Fruit fly (Drosophila melanogaster) whole organism, embryonic: Measurements from ENCODE around the gene FASN2.

Experiments
- Asciz ChIP-seq: fragments of 200-800 bp; sonication (Bioruptor generic); optimal IDR thresholded peaks from 2 replicates; lab custom pipeline; 2017; ENCODE audit warnings: missing biosample characterization, mild to moderate bottlenecking, missing genetic modification characterization, missing genetic modification reagents
- Atf-2 ChIP-seq: fragments of 200-800 bp; sonication (Bioruptor generic); optimal IDR thresholded peaks from 2 replicates; lab custom pipeline; 2016; ENCODE audit warnings: missing biosample characterization, missing genetic modification characterization
- Bteb2 ChIP-seq: fragments of 200-800 bp; sonication (Bioruptor generic); optimal IDR thresholded peaks from 2 replicates; lab custom pipeline; 2016; ENCODE audit warnings: missing biosample characterization, missing genetic modification characterization
- CG1024 ChIP-seq: fragments of 200-800 bp; sonication (Bioruptor generic); IDR thresholded peaks from 2 replicates; pipeline ENCODE4 v1.3.6; 2022; ENCODE audit warnings: missing biosample characterization, missing genetic modification characterization
- CG11085 ChIP-seq: fragments of 200-800 bp; sonication (Bioruptor generic); IDR thresholded peaks from 2 replicates; pipeline ENCODE4 v1.3.6; 2022; ENCODE audit warnings: missing biosample characterization, missing genetic modification characterization
- CG15011 ChIP-seq: fragments of 200-800 bp; sonication (Bioruptor generic); optimal IDR thresholded peaks from 3 replicates; lab custom pipeline; 2018; ENCODE audit warnings: missing biosample characterization, mild to moderate bottlenecking, missing genetic modification characterization
- CG15514 ChIP-seq: fragments of 200-800 bp; sonication (Bioruptor generic); optimal IDR thresholded peaks from 3 replicates; lab custom pipeline; 2017; ENCODE audit warnings: missing biosample characterization, missing genetic modification characterization, mild to moderate bottlenecking, moderate library complexity, missing genetic modification reagents
- CG1603 ChIP-seq: fragments of 200-800 bp; sonication (Bioruptor generic); optimal IDR thresholded peaks from 2 replicates; lab custom pipeline; 2019; ENCODE audit warnings: missing biosample characterization, mild to moderate bottlenecking, missing genetic modification characterization, moderate library complexity
- CG16779 ChIP-seq: fragments of 200-800 bp; sonication (Bioruptor generic); IDR thresholded peaks from 2 replicates; pipeline ENCODE4 v1.3.6; 2022; ENCODE audit warnings: missing biosample characterization, missing genetic modification characterization
- CG17328 ChIP-seq: fragments of 200-800 bp; sonication (Bioruptor generic); IDR thresholded peaks from 2 replicates; pipeline ENCODE4 v1.3.6; 2022; ENCODE audit warnings: missing biosample characterization, missing genetic modification characterization
- CG18764 ChIP-seq: fragments of 200-800 bp; sonication (Bioruptor generic); optimal IDR thresholded peaks from 3 replicates; lab custom pipeline; 2016; ENCODE audit warnings: missing biosample characterization, missing genetic modification characterization
- CG2116 ChIP-seq: fragments of 200-800 bp; sonication (Bioruptor generic); optimal IDR thresholded peaks from 3 replicates; lab custom pipeline; 2018; ENCODE audit warnings: missing biosample characterization, mild to moderate bottlenecking, missing genetic modification characterization
- CG32532 ChIP-seq: fragments of 200-800 bp; sonication (Bioruptor generic); IDR thresholded peaks from 2 replicates; pipeline ENCODE4 v1.3.6; 2022; ENCODE audit warnings: missing biosample characterization, missing genetic modification characterization
- CG42726 ChIP-seq: fragments of 200-800 bp; sonication (Bioruptor generic); IDR thresholded peaks from 2 replicates; pipeline ENCODE4 v1.3.6; 2022; ENCODE audit warnings: missing biosample characterization, missing genetic modification characterization; ENCODE audit not compliant: partially characterized antibody
- CG5953 ChIP-seq: fragments of 200-800 bp; sonication (Bioruptor generic); IDR thresholded peaks from 2 replicates; pipeline ENCODE4 v1.3.6; 2022; ENCODE audit warnings: missing biosample characterization, missing genetic modification characterization
- CG7372 ChIP-seq: fragments of 200-800 bp; sonication (Bioruptor generic); IDR thresholded peaks from 2 replicates; pipeline ENCODE4 v1.3.6; 2022; ENCODE audit warnings: missing biosample characterization, missing genetic modification characterization
- Dbx ChIP-seq: fragments of 200-800 bp; sonication (Bioruptor generic); IDR thresholded peaks from 3 replicates; pipeline ENCODE4 v1.3.6; 2022; ENCODE audit warnings: missing biosample characterization, missing genetic modification characterization
- H2.0 ChIP-seq: fragments of 200-800 bp; sonication (Bioruptor generic); IDR thresholded peaks from 2 replicates; pipeline ENCODE4 v1.3.6; 2022; ENCODE audit warnings: missing biosample characterization, missing genetic modification characterization
- HmgD ChIP-seq: fragments of 200-800 bp; sonication (Bioruptor generic); optimal IDR thresholded peaks from 3 replicates; lab custom pipeline; 2016; ENCODE audit warnings: missing biosample characterization, missing genetic modification characterization
- Hr78 ChIP-seq, 2 experiments: fragments of 200-800 bp in 1 of 2; fragments of >200 bp in 1 of 2; sonication (Bioruptor generic) in 1 of 2; optimal IDR thresholded peaks; 2 replicates each; lab custom pipeline; 2017 to 2019; ENCODE audit warnings: missing biosample characterization in 2 of 2, missing genetic modification characterization in 2 of 2, mild to moderate bottlenecking in 1 of 2, moderate library complexity in 1 of 2
- Lhr ChIP-seq: fragments of 200-800 bp; sonication (Bioruptor generic); optimal IDR thresholded peaks from 3 replicates; lab custom pipeline; 2017; ENCODE audit warnings: mild to moderate bottlenecking, missing biosample characterization, missing genetic modification reagents, missing genetic modification characterization
- MTF-1 ChIP-seq: fragments of 200-800 bp; sonication (Bioruptor generic); optimal IDR thresholded peaks from 2 replicates; lab custom pipeline; 2018; ENCODE audit warnings: missing biosample characterization, mild to moderate bottlenecking, missing genetic modification characterization, borderline replicate concordance
- NFAT ChIP-seq: fragments of 200-800 bp; sonication (Bioruptor generic); IDR thresholded peaks from 2 replicates; pipeline ENCODE4 v1.3.6; 2022; ENCODE audit warnings: missing biosample characterization, missing genetic modification characterization
- Pdp1 ChIP-seq, 2 experiments: fragments of 200-800 bp; sonication (Bioruptor generic); optimal IDR thresholded peaks; 3 replicates each; lab custom pipeline; 2016; ENCODE audit warnings: missing biosample characterization in 2 of 2, missing genetic modification characterization in 2 of 2, mild to moderate bottlenecking in 1 of 2, moderate library complexity in 1 of 2
- Ravus ChIP-seq: fragments of 200-800 bp; sonication (Bioruptor generic); IDR thresholded peaks from 2 replicates; pipeline ENCODE4 v1.3.6; 2022; ENCODE audit warnings: missing biosample characterization, missing genetic modification characterization
- Side ChIP-seq: fragments of 200-800 bp; sonication (Bioruptor generic); optimal IDR thresholded peaks from 2 replicates; lab custom pipeline; 2016; ENCODE audit warnings: missing biosample characterization, missing genetic modification characterization
- Spps ChIP-seq: fragments of 200-800 bp; sonication (Bioruptor generic); optimal IDR thresholded peaks from 2 replicates; lab custom pipeline; 2018; ENCODE audit warnings: missing biosample characterization, mild to moderate bottlenecking, missing genetic modification characterization
- abd-A ChIP-seq: fragments of 200-800 bp; sonication (Bioruptor generic); optimal IDR thresholded peaks from 3 replicates; lab custom pipeline; 2019; ENCODE audit warnings: missing biosample characterization, mild to moderate bottlenecking, missing genetic modification characterization, moderate library complexity
- aop ChIP-seq: fragments of 200-800 bp; sonication (Bioruptor generic); IDR thresholded peaks from 2 replicates; pipeline ENCODE4 v1.3.6; 2022; ENCODE audit warnings: missing biosample characterization, missing genetic modification characterization
- bsh ChIP-seq, 2 experiments: fragments of 200-800 bp; sonication (Bioruptor generic); optimal IDR thresholded peaks; 2 replicates each; lab custom pipeline; 2017 to 2018; ENCODE audit warnings: mild to moderate bottlenecking in 2 of 2, missing biosample characterization in 2 of 2, missing genetic modification characterization in 2 of 2, moderate library complexity in 1 of 2
- crol ChIP-seq: fragments of 200-800 bp; sonication (Bioruptor generic); IDR thresholded peaks from 2 replicates; pipeline ENCODE4 v1.3.6; 2022; ENCODE audit warnings: missing biosample characterization, missing genetic modification characterization
- danr ChIP-seq: fragments of 200-800 bp; sonication (Bioruptor generic); IDR thresholded peaks from 2 replicates; pipeline ENCODE4 v1.3.6; 2022; ENCODE audit warnings: missing biosample characterization, missing genetic modification characterization
- disco-r ChIP-seq: fragments of 200-800 bp; sonication (Bioruptor generic); optimal IDR thresholded peaks from 2 replicates; lab custom pipeline; 2016; ENCODE audit warnings: missing biosample characterization, missing genetic modification characterization
- dpn ChIP-seq, 2 experiments: fragments of 200-800 bp; sonication (Bioruptor generic); optimal IDR thresholded peaks; 3 replicates each; lab custom pipeline; 2016; ENCODE audit warnings: missing biosample characterization in 2 of 2, missing genetic modification characterization in 2 of 2
- dysf ChIP-seq: fragments of 200-800 bp; sonication (Bioruptor generic); IDR thresholded peaks from 3 replicates; pipeline ENCODE4 v1.3.6; 2022; ENCODE audit warnings: missing biosample characterization, missing genetic modification characterization
- ftz-f1 ChIP-seq: fragments of 200-800 bp; sonication (Bioruptor generic); optimal IDR thresholded peaks from 2 replicates; lab custom pipeline; 2016; ENCODE audit warnings: missing biosample characterization, missing genetic modification characterization
- gcm2 ChIP-seq: fragments of 200-800 bp; sonication (Bioruptor generic); optimal IDR thresholded peaks from 2 replicates; lab custom pipeline; 2016; ENCODE audit warnings: missing biosample characterization, missing genetic modification characterization
- gt ChIP-seq: fragments of 200-800 bp; sonication (Bioruptor generic); IDR thresholded peaks from 2 replicates; pipeline ENCODE4 v1.3.6; 2022; ENCODE audit warnings: missing biosample characterization, missing genetic modification characterization
- inv ChIP-seq: fragments of 200-800 bp; sonication (Bioruptor generic); IDR thresholded peaks from 2 replicates; pipeline ENCODE4 v1.3.6; 2022; ENCODE audit warnings: missing biosample characterization, missing genetic modification characterization; ENCODE audit not compliant: partially characterized antibody
- lbe ChIP-seq: fragments of 200-800 bp; sonication (Bioruptor generic); optimal IDR thresholded peaks from 2 replicates; lab custom pipeline; 2016; ENCODE audit warnings: missing biosample characterization, mild to moderate bottlenecking, missing genetic modification characterization
- lola ChIP-seq, 3 experiments: fragments of >200 bp in 2 of 3; fragments of 200-800 bp in 1 of 3; sonication (Bioruptor generic) in 1 of 3; optimal IDR thresholded peaks; 2 replicates each; lab custom pipeline; 2017 to 2019; ENCODE audit warnings: missing biosample characterization in 3 of 3, missing genetic modification characterization in 3 of 3, mild to moderate bottlenecking in 1 of 3, moderate library complexity in 1 of 3
- peb ChIP-seq: fragments of 200-800 bp; sonication (Bioruptor generic); IDR thresholded peaks from 2 replicates; pipeline ENCODE4 v1.3.6; 2022; ENCODE audit warnings: missing biosample characterization, missing genetic modification characterization
- sima ChIP-seq: fragments of 200-800 bp; sonication (Bioruptor generic); optimal IDR thresholded peaks from 2 replicates; lab custom pipeline; 2016; ENCODE audit warnings: missing biosample characterization, missing genetic modification characterization
- tio ChIP-seq: fragments of 200-800 bp; sonication (Bioruptor generic); optimal IDR thresholded peaks from 2 replicates; lab custom pipeline; 2017; ENCODE audit warnings: missing biosample characterization, missing genetic modification characterization, inconsistent platforms
- tup ChIP-seq: fragments of 200-800 bp; sonication (Bioruptor generic); optimal IDR thresholded peaks from 2 replicates; lab custom pipeline; 2016; ENCODE audit warnings: missing biosample characterization, mild to moderate bottlenecking, missing genetic modification characterization, moderate library complexity
- unpg ChIP-seq: fragments of 200-800 bp; sonication (Bioruptor generic); optimal IDR thresholded peaks from 3 replicates; lab custom pipeline; 2018; ENCODE audit warnings: missing biosample characterization, mild to moderate bottlenecking, missing genetic modification characterization, moderate library complexity
- vnd ChIP-seq: fragments of 200-800 bp; sonication (Bioruptor generic); IDR thresholded peaks from 3 replicates; pipeline ENCODE4 v1.3.6; 2022; ENCODE audit warnings: missing biosample characterization, missing genetic modification characterization; ENCODE audit not compliant: partially characterized antibody
- zen ChIP-seq: fragments of 200-800 bp; sonication (Bioruptor generic); optimal IDR thresholded peaks from 3 replicates; lab custom pipeline; 2018; ENCODE audit warnings: missing biosample characterization, mild to moderate bottlenecking, missing genetic modification characterization, moderate library complexity
- zen2 ChIP-seq: fragments of 200-800 bp; sonication (Bioruptor generic); IDR thresholded peaks from 3 replicates; pipeline ENCODE4 v1.3.6; 2022; ENCODE audit warnings: missing biosample characterization, missing genetic modification characterization; ENCODE audit not compliant: partially characterized antibody
- zfh1 ChIP-seq: fragments of 200-800 bp; sonication (Bioruptor generic); IDR thresholded peaks from 3 replicates; pipeline ENCODE4 v1.3.6; 2022; ENCODE audit warnings: missing biosample characterization, missing genetic modification characterization

Gene FASN2

dm6 chr2L:3039774-3040173 is 4.0 kb upstream of the FASN2 start, which contains the start of the genes cnir and CG17221 (continued):
- peak; percentile 78 for TF ChIP-seq zen (tag; lab: Kevin White, UChicago)
- TF ChIP-seq sima (GFP tag; lab: Kevin White, UChicago), result no peak
- peak; percentile 43 for TF ChIP-seq tup (GFP tag; lab: Kevin White, UChicago)
- TF ChIP-seq dpn (GFP tag; optimal IDR thresholded peaks at IDR 0.05; lab: Kevin White, UChicago), result peak; percentile 70 to 76
- TF ChIP-seq unpg (GFP tag; lab: Kevin White, UChicago), result peak; percentile 70
- peak; percentile 64 for TF ChIP-seq Bteb2 (GFP tag; lab: Kevin White, UChicago)
- TF ChIP-seq CG42726 (GFP tag; lab: Robert Waterston, UW), result no peak
- TF ChIP-seq CG32532, result peak; percentile 67
- no peak for TF ChIP-seq abd-A (tag; lab: Kevin White, UChicago)
- peak; percentile 43; the same call in 1 of the 2 replicates for TF ChIP-seq H2.0 (GFP tag; lab: Robert Waterston, UW)
- no peak for TF ChIP-seq tio (GFP tag; lab: Kevin White, UChicago)
- TF ChIP-seq Side (GFP tag; lab: Kevin White, UChicago), result peak; percentile 77
- TF ChIP-seq lola (GFP tag; optimal IDR thresholded peaks at IDR 0.05; lab: Kevin White, UChicago), result peak in 1 of 3 experiments; percentile 60
- TF ChIP-seq CG7372 (GFP tag; lab: Robert Waterston, UW), result peak; percentile 50
- no peak for TF ChIP-seq CG17328 (GFP tag; lab: Robert Waterston, UW)
- 0 out of 3 replicates have a peak, but pooled peaks have one; percentile 32 for TF ChIP-seq Dbx (GFP tag; lab: Robert Waterston, UW)
- TF ChIP-seq Lhr, result no peak
- TF ChIP-seq CG11085 (GFP tag; lab: Robert Waterston, UW), result 0 out of 2 replicates have a peak, but pooled peaks have one; percentile 9
- peak; percentile 73 for TF ChIP-seq CG15514 (GFP tag; lab: Kevin White, UChicago)
- no peak for TF ChIP-seq dysf
- no peak for TF ChIP-seq Hr78 (GFP tag; optimal IDR thresholded peaks at IDR 0.05; lab: Kevin White, UChicago)
- TF ChIP-seq Spps (tag; lab: Kevin White, UChicago), result peak; percentile 31
- TF ChIP-seq aop, result no peak
- no peak for TF ChIP-seq inv (GFP tag; lab: Robert Waterston, UW)
- TF ChIP-seq CG15011 (GFP tag; lab: Kevin White, UChicago), result peak; percentile 29
- no peak for TF ChIP-seq CG1024 (GFP tag; lab: Robert Waterston, UW)
- no peak for TF ChIP-seq MTF-1 (GFP tag; lab: Kevin White, UChicago)
- TF ChIP-seq CG2116, result peak; percentile 92
- TF ChIP-seq danr (GFP tag; lab: Robert Waterston, UW), result no peak
- TF ChIP-seq ftz-f1 (GFP tag; lab: Kevin White, UChicago), result no peak
- no peak for TF ChIP-seq crol
- TF ChIP-seq gt (GFP tag; lab: Robert Waterston, UW), result no peak
- peak; percentile 50; the same call in 1 of the 2 replicates for TF ChIP-seq CG16779
- TF ChIP-seq zen2 (GFP tag; lab: Robert Waterston, UW), result no peak; the same call in 2 of the 3 replicates
- peak; percentile 72 for TF ChIP-seq CG1603 (tag; lab: Kevin White, UChicago)
- peak; percentile 81 for TF ChIP-seq lbe (GFP tag; lab: Kevin White, UChicago)
- peak; percentile 41; the same call in 1 of the 3 replicates for TF ChIP-seq vnd (GFP tag; lab: Robert Waterston, UW)
- TF ChIP-seq NFAT, result peak; percentile 47; the same call in 1 of the 2 replicates
- TF ChIP-seq HmgD (GFP tag; lab: Kevin White, UChicago), result no peak
- TF ChIP-seq disco-r (GFP tag; lab: Kevin White, UChicago), result peak; percentile 71
- peak; percentile 53 for TF ChIP-seq gcm2
- no peak for TF ChIP-seq Ravus (GFP tag; lab: Robert Waterston, UW)
- TF ChIP-seq CG18764, result peak; percentile 42
- no peak for TF ChIP-seq zfh1 (GFP tag; lab: Robert Waterston, UW)
- TF ChIP-seq bsh (GFP tag; optimal IDR thresholded peaks at IDR 0.05; lab: Kevin White, UChicago), result peak in 1 of 2 experiments; percentile 59
- no peak for TF ChIP-seq Asciz (GFP tag; lab: Kevin White, UChicago)
- no peak for TF ChIP-seq peb (GFP tag; lab: Robert Waterston, UW)
- no peak for TF ChIP-seq CG5953 (GFP tag; lab: Robert Waterston, UW)
- TF ChIP-seq Pdp1 (GFP tag; optimal IDR thresholded peaks at IDR 0.05; lab: Kevin White, UChicago), result peak; percentile 71 to 90
- peak; percentile 51 for TF ChIP-seq Atf-2 (GFP tag; lab: Kevin White, UChicago)
